Worm (Caenorhabditis elegans) whole organism, L4/young adult: Measurements from ENCODE around the gene C33F10.14.

Experiments used
- W03F9.2 ChIP-seq: fragments of 150-350 bp; optimal IDR thresholded peaks from 2 replicates; lab custom pipeline; 2014; ENCODE audit warnings: missing biosample characterization, missing genetic modification characterization
- dao-5 ChIP-seq: sonication (generic microtip); optimal IDR thresholded peaks from 2 replicates; lab custom pipeline; 2016; ENCODE audit warnings: missing genotype, missing genetic modification characterization, moderate library complexity, missing compliant biosample characterization
- him-1 ChIP-seq: sonication (generic microtip); optimal IDR thresholded peaks from 2 replicates; lab custom pipeline; 2016; ENCODE audit warnings: missing genotype, missing genetic modification reagents, missing genetic modification characterization, missing compliant biosample characterization

The C33F10.14 gene

ce11 chrII:4769096-4769495 is 28.1 kb upstream of the C33F10.14 start:
- no peak for TF ChIP-seq W03F9.2 (tag; lab: Kevin White, UChicago)
- no peak for TF ChIP-seq him-1 (tag; lab: Kevin White, UChicago)
- no peak for TF ChIP-seq dao-5 (tag; lab: Kevin White, UChicago)

DNA sequence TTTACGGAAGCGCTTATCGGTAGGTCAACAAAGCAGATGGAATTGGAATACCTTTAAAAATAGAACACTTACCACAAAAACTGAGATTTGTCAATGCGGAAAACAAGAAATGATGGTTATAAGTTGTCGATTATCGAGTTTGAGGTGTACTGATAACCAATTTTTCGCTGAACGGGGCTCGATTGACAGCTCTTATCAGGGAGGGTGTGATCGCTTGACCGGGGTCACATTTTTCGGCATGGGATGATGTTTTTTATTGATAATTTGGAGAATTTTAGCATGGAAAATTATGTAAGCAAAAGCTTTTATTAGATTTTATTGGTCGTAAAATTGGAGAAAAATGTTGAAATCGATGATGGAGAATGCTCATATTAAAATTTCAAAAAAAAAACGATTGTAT is 27.3 kb upstream of the C33F10.14 start:
- TF ChIP-seq W03F9.2 (tag; lab: Kevin White, UChicago) = no peak
- no peak for TF ChIP-seq him-1 (tag; lab: Kevin White, UChicago)
- TF ChIP-seq dao-5 (tag; lab: Kevin White, UChicago) = no peak

DNA sequence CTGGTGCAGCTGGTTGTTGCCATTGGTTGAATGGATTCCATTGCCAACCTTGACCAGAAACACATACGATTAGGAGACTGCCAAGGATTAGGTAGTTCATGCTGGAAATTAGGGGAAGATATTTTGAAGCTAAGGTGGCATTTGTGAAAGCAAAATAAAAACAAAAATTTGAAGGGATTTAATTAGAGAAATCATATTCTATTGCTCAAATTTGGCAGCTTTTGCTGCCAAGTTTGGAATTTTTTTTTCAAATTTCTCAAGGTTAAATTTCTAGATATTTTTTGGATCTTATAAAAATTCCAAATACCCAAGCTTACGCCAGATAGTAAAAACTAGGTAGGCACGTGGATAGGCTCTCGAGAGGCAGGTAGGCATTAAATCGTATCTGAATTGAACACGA is 25.9 kb upstream of the C33F10.14 start, which contains the start of gene F26G1.5:
F26G1.5 (minus strand) TSS at position 101 of the 400 bp plus-strand sequence.
- TF ChIP-seq dao-5 (tag; lab: Kevin White, UChicago) (no peak), him-1 (tag; lab: Kevin White, UChicago) (no peak), W03F9.2 (tag; lab: Kevin White, UChicago) (no peak)

ce11 chrII:4772441-4772840 is 24.7 kb upstream of the C33F10.14 start:
- TF ChIP-seq W03F9.2 (tag; lab: Kevin White, UChicago) (no peak), dao-5 (tag; lab: Kevin White, UChicago) (no peak), him-1 (tag; lab: Kevin White, UChicago) (no peak)

- TF ChIP-seq W03F9.2 (tag; lab: Kevin White, UChicago) (no peak), him-1 (tag; lab: Kevin White, UChicago) (no peak), dao-5 (tag; lab: Kevin White, UChicago) (no peak)
Observed at ce11 chrII:4773891-4774432, 23.2 kb upstream of the C33F10.14 start, which contains the start of the genes F26G1.9 and F26G1.10. Gene F26G1.9, minus strand, starts transcription at chrII:4773991. Gene F26G1.10, plus strand, starts transcription at chrII:4774382.

- TF ChIP-seq dao-5 (tag; lab: Kevin White, UChicago) (no peak), W03F9.2 (tag; lab: Kevin White, UChicago) (no peak), him-1 (tag; lab: Kevin White, UChicago) (no peak)
Observed at ce11 chrII:4775802-4776201, 21.4 kb upstream of the C33F10.14 start.

DNA sequence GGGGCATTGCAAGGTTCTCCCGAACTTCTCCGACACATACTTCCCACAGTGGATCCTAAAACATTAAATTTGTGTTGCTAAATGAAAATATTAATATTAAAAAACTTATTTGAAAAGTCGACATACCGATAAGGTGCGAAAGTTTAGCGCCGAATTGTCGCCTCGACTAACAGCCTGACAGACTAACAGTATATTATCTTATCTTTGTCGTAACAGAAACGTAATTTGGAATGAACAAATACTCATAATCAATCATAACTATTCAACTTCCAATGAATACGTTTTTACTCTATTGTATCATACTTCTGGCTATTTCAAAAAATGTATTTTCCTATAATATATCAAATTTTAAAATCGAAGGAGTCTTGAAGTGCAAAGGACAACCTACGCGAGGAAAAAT is 20.2 kb upstream of the C33F10.14 start, which contains the start of gene F26G1.11:
F26G1.11 (plus strand) TSS at position 205 of the 400 bp plus-strand sequence.
- TF ChIP-seq dao-5 (tag; lab: Kevin White, UChicago) = no peak
- no peak for TF ChIP-seq him-1 (tag; lab: Kevin White, UChicago)
- no peak for TF ChIP-seq W03F9.2 (tag; lab: Kevin White, UChicago)

- TF ChIP-seq him-1 (tag; lab: Kevin White, UChicago) = no peak
- no peak for TF ChIP-seq W03F9.2 (tag; lab: Kevin White, UChicago)
- TF ChIP-seq dao-5 (tag; lab: Kevin White, UChicago) = no peak
Observed at ce11 chrII:4779753-4780152, 17.4 kb upstream of the C33F10.14 start.

- TF ChIP-seq dao-5 (tag; lab: Kevin White, UChicago) (no peak), W03F9.2 (tag; lab: Kevin White, UChicago) (no peak), him-1 (tag; lab: Kevin White, UChicago) (no peak)
Observed at ce11 chrII:4784436-4784835, 12.7 kb upstream of the C33F10.14 start, which contains the start of gene nep-12. Gene nep-12, minus strand, starts transcription at chrII:4784536.

- no peak for TF ChIP-seq dao-5 (tag; lab: Kevin White, UChicago)
- no peak for TF ChIP-seq him-1 (tag; lab: Kevin White, UChicago)
Observed at ce11 chrII:4786181-4786580, 11.0 kb upstream of the C33F10.14 start, which contains the start of gene msp-3. Gene msp-3, minus strand, starts transcription at chrII:4786281.

DNA sequence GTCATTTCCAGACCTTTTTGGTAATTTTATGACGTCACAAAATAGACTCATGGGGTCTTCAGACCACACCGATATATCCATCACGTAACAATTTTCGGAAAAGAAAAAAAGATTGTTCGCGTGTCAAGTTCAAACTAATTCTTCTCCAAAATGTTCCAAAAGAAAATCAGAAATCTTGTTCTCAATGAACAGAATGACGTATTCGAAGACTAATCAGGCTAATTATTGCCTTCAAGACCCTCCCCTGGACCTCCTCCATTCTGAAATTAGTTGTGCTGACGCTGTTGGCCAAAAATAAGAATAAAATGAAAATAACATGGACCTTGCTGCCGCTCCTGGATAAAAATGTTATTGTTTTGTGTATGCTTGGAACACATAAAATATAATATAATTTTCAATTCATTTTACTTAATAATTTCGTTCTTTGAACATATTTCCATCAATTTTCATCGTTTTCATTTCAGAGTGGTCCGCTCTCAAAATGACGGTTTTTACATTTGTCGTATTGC is 7.3 kb upstream of the C33F10.14 start, which contains the start of gene F26G1.15:
F26G1.15 (plus strand) TSS at position 459 of the 509 bp plus-strand sequence.
- TF ChIP-seq W03F9.2 (tag; lab: Kevin White, UChicago) = no peak
- no peak for TF ChIP-seq dao-5 (tag; lab: Kevin White, UChicago)

ce11 chrII:4790687-4791086 is 6.5 kb upstream of the C33F10.14 start:
- TF ChIP-seq W03F9.2 (tag; lab: Kevin White, UChicago) (no peak), him-1 (tag; lab: Kevin White, UChicago) (no peak), dao-5 (tag; lab: Kevin White, UChicago) (no peak)

ce11 chrII:4791272-4791671 is 5.9 kb upstream of the C33F10.14 start, which contains the start of gene F26G1.1:
Gene F26G1.1, plus strand, starts transcription at chrII:4791618.
- TF ChIP-seq W03F9.2 (tag; lab: Kevin White, UChicago) (peak; percentile 22), dao-5 (tag; lab: Kevin White, UChicago) (no peak), him-1 (tag; lab: Kevin White, UChicago) (peak; percentile 3)

ce11 chrII:4793320-4793719 is 3.9 kb upstream of the C33F10.14 start:
- TF ChIP-seq him-1 (tag; lab: Kevin White, UChicago) (no peak), W03F9.2 (tag; lab: Kevin White, UChicago) (no peak), dao-5 (tag; lab: Kevin White, UChicago) (no peak)
